Fruit fly (Drosophila melanogaster) whole organism: Measurements from ENCODE around the gene CG18747.

Experiments
- CG8478 ChIP-seq: fragments of >200 bp; optimal IDR thresholded peaks from 2 replicates; lab custom pipeline; 2018; ENCODE audit warnings: inconsistent platforms
- Dll ChIP-seq: fragments of >200 bp; optimal IDR thresholded peaks from 2 replicates; lab custom pipeline; 2017
- EcR ChIP-seq, 2 experiments: fragments of >200 bp; optimal IDR thresholded peaks; 2 replicates each; lab custom pipeline; 2017; ENCODE audit warnings: missing biosample characterization in 2 of 2, missing genetic modification characterization in 2 of 2, missing genetic modification reagents in 2 of 2
- pan ChIP-seq: fragments of >200 bp; optimal IDR thresholded peaks from 2 replicates; lab custom pipeline; 2017
- psq ChIP-seq: fragments of >200 bp; optimal IDR thresholded peaks from 2 replicates; lab custom pipeline; 2017
- usp ChIP-seq: fragments of >200 bp; optimal IDR thresholded peaks from 2 replicates; lab custom pipeline; 2017; ENCODE audit warnings: missing biosample characterization, missing genetic modification characterization, mixed read lengths

The CG18747 gene

dm6 chr3R:7790583-7791034, 7.4 kb upstream of the CG18747 start, which contains the start of gene CG10086:
CG10086 (plus strand) TSS chr3R:7790633.
- TF ChIP-seq pan (lab: Kevin White, UChicago) (no peak), CG8478 (lab: Kevin White, UChicago) (no peak), EcR (GFP tag; optimal IDR thresholded peaks at IDR 0.05; lab: Kevin White, UChicago) (no peak), psq (lab: Kevin White, UChicago) (no peak), Dll (lab: Kevin White, UChicago) (no peak), usp (no peak)

dm6 chr3R:7790087-7790486, 6.8 kb upstream of the CG18747 start, which contains the start of gene CG18746:
CG18746 (minus strand) TSS chr3R:7790187.
- TF ChIP-seq Dll (lab: Kevin White, UChicago) (no peak), usp (no peak), CG8478 (lab: Kevin White, UChicago) (no peak), pan (lab: Kevin White, UChicago) (no peak), psq (lab: Kevin White, UChicago) (no peak), EcR (GFP tag; optimal IDR thresholded peaks at IDR 0.05; lab: Kevin White, UChicago) (no peak)

DNA sequence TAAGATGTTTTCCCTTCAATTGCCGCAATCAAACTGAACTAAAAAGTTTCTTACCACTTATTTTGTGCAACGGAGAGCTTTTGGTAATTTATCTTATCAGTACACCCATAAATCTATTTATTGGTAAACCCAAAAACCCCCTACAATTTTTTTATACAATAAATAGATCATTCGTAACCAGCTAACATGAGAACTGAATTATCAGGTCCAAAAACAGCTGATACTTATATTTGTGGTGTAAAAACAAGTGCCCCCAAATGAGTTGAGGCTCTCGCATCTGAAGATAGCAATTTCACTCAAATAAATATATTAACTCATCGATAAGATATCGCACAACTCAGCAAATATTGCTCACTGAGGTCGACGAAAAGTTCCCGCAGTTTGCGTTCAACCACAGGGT, 4.7 kb upstream of the CG18747 start, which contains the start of gene CG18748:
Gene CG18748 (minus strand): TSS at position 25 of the 400 bp plus-strand sequence.
- TF ChIP-seq CG8478 (lab: Kevin White, UChicago) (no peak), psq (lab: Kevin White, UChicago) (no peak), usp (no peak), pan (lab: Kevin White, UChicago) (no peak)

DNA sequence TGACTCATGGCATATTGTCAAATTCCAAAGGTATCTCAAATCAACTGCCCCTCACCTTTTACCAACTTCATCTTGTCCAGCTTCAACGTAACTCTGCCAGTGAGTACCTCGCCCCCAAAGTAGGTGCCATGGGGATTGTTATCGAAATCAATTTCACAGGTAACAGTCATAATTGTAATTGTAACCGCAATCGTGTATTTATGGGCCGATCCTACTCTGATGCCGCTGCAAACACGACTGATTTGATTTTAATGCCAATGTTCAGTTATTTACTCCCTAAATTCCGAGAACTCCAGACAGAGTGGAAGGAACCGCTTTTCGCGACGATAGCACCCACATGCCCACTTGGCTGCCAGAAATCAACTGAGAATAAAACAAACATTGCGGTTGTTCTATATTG, 2.5 kb upstream of the CG18747 start, which contains the start of gene CG18745:
Gene CG18745 (minus strand): TSS at position 336 of the 400 bp plus-strand sequence.
- no peak for TF ChIP-seq usp
- no peak for TF ChIP-seq CG8478 (lab: Kevin White, UChicago)
- no peak for TF ChIP-seq EcR (GFP tag; optimal IDR thresholded peaks at IDR 0.05; lab: Kevin White, UChicago)

dm6 chr3R:7779620-7780019, 3.6 kb downstream of the CG18747 start:
- TF ChIP-seq usp = no peak
- no peak for TF ChIP-seq psq (lab: Kevin White, UChicago)
- TF ChIP-seq Dll (lab: Kevin White, UChicago) = no peak
- TF ChIP-seq CG8478 (lab: Kevin White, UChicago) = no peak
- TF ChIP-seq pan (lab: Kevin White, UChicago) = no peak
- no peak for TF ChIP-seq EcR (GFP tag; optimal IDR thresholded peaks at IDR 0.05; lab: Kevin White, UChicago)

- no peak for TF ChIP-seq CG8478 (lab: Kevin White, UChicago)
- TF ChIP-seq EcR (GFP tag; optimal IDR thresholded peaks at IDR 0.05; lab: Kevin White, UChicago) = no peak
- no peak for TF ChIP-seq Dll (lab: Kevin White, UChicago)
- no peak for TF ChIP-seq usp
- TF ChIP-seq psq (lab: Kevin White, UChicago) = no peak
- no peak for TF ChIP-seq pan (lab: Kevin White, UChicago)
Observed at dm6 chr3R:7771656-7772055, 11.6 kb downstream of the CG18747 start, which contains the start of gene CG11286. CG11286 (minus strand) TSS chr3R:7771756.

DNA sequence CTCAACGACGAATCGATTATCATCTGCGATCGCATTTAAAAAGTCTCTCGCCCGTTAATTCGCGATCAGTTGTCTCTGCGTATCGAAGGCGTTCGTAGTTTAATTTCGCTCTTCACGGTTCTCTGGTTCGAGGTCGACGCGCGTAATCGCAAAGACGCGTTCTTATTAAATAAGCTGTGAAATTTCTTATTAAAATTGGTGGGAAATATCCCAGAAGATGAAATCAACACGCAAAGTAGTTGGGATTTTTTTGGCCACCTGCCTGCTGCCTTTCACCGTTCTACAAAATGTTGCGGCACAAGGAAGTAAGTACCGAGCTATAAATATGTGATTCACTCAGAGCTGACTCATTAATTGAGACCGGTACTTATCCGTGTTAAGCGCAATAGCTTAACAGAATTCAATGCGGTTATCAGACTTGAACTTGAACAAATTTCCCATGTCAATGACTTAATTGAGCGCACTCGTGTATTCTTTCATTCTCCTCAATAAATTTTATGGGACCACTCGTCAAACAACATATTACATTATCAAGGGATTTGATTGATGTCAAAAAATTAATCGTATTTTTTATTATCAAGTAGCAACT, 22.2 kb downstream of the CG18747 start:
- TF ChIP-seq pan (lab: Kevin White, UChicago) (no peak), Dll (lab: Kevin White, UChicago) (no peak), CG8478 (lab: Kevin White, UChicago) (no peak), EcR (GFP tag; optimal IDR thresholded peaks at IDR 0.05; lab: Kevin White, UChicago) (no peak), psq (lab: Kevin White, UChicago) (no peak), usp (no peak)

DNA sequence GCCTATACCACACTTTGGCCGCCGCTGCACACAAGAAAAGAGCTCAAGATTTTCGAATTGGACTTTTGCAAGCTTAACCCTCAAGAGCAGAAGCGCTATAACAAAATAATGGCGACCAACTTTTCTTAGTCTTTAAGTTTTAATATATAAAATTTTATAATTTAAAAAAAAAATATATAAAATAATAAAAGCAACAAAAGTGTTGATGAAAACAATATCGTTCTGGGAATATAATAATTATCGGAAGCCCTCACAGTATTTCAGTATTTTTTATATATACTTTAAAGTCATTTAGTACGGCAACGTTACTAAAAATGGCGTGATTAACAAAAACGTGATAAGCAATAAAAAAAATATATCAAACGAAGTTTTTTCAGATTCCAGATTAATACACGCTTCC, 23.8 kb downstream of the CG18747 start, which contains the start of gene Sp7:
Gene Sp7 (plus strand): TSS at position 301 of the 400 bp plus-strand sequence.
- no peak for TF ChIP-seq EcR (GFP tag; optimal IDR thresholded peaks at IDR 0.05; lab: Kevin White, UChicago)

- TF ChIP-seq EcR (GFP tag; optimal IDR thresholded peaks at IDR 0.05; lab: Kevin White, UChicago) (no peak), Dll (lab: Kevin White, UChicago) (no peak), pan (lab: Kevin White, UChicago) (no peak), psq (lab: Kevin White, UChicago) (no peak), CG8478 (lab: Kevin White, UChicago) (no peak), usp (no peak)
Observed at dm6 chr3R:7757822-7758221, 25.4 kb downstream of the CG18747 start, which contains the start of gene CG10919. CG10919 (plus strand) TSS chr3R:7758122.

DNA sequence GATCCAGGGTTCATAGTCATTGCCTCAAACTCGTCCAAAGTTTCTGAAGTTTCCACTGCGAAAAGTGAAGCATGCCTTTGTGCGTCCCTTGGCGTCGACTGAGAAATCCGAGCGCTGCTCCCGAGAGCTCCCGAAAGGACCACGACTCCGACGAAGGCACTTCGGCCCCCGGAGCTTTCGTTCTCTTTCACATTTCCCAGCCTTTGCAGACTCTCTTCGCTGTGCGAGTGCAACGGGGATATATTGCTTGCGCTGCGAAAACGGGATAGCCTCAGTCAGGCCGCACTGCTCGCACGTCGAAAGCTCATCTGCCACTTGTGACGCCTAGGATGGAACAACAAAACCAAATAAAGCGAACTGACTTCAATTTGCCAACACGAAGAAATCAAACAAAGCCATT, 29.7 kb downstream of the CG18747 start:
- TF ChIP-seq CG8478 (lab: Kevin White, UChicago) (peak; percentile 34), Dll (lab: Kevin White, UChicago) (no peak), usp (no peak), pan (lab: Kevin White, UChicago) (no peak)

dm6 chr3R:7749993-7750392, 33.3 kb downstream of the CG18747 start, which contains the start of gene pyd3:
pyd3 (minus strand) TSS chr3R:7750079.
- TF ChIP-seq usp (no peak), EcR (GFP tag; optimal IDR thresholded peaks at IDR 0.05; lab: Kevin White, UChicago) (no peak), CG8478 (lab: Kevin White, UChicago) (no peak), psq (lab: Kevin White, UChicago) (no peak), Dll (lab: Kevin White, UChicago) (no peak), pan (lab: Kevin White, UChicago) (no peak)

dm6 chr3R:7739463-7739862, 43.8 kb downstream of the CG18747 start, which contains the start of gene CG43254:
CG43254 (minus strand) TSS chr3R:7739563.
- no peak for TF ChIP-seq Dll (lab: Kevin White, UChicago)
- TF ChIP-seq CG8478 (lab: Kevin White, UChicago) = no peak
